Worm (Caenorhabditis elegans) whole organism, L1 larva: Measurements from ENCODE around the gene Y4C6B.2.
A peak's percentile ranks its signal among the peaks of the same experiment; 100 is the strongest.

Source experiments
- alr-1 ChIP-seq: fragments of 200-800 bp; sonication (Bioruptor generic); optimal IDR thresholded peaks from 2 replicates; lab custom pipeline; 2018; ENCODE audit warnings: borderline replicate concordance, mild to moderate bottlenecking, missing genetic modification characterization, missing compliant biosample characterization
- aly-2 ChIP-seq: fragments of 150-350 bp; optimal IDR thresholded peaks from 2 replicates; lab custom pipeline; 2014; ENCODE audit warnings: missing biosample characterization, missing genetic modification characterization
- ceh-63 ChIP-seq: fragments of 200-800 bp; sonication (Bioruptor generic); optimal IDR thresholded peaks from 2 replicates; lab custom pipeline; 2018; ENCODE audit warnings: mild to moderate bottlenecking, missing genetic modification characterization, missing compliant biosample characterization
- dpl-1 ChIP-seq, 3 experiments: fragments of 150-350 bp in 2 of 3; sonication (generic microtip) in 1 of 3; optimal IDR thresholded peaks; 2 replicates each; lab custom pipeline; 2014 to 2017; ENCODE audit warnings: missing biosample characterization in 3 of 3, missing genetic modification characterization in 3 of 3, missing genetic modification reagents in 3 of 3
- dsc-1 ChIP-seq: sonication (generic microtip); optimal IDR thresholded peaks from 2 replicates; lab custom pipeline; 2016; ENCODE audit warnings: mild to moderate bottlenecking, missing genetic modification characterization, missing compliant biosample characterization
- elt-2 ChIP-seq: sonication (generic microtip); optimal IDR thresholded peaks from 2 replicates; lab custom pipeline; 2016; ENCODE audit warnings: missing genetic modification characterization, mild to moderate bottlenecking, inconsistent platforms, missing compliant biosample characterization, missing genetic modification reagents
- elt-3 ChIP-seq, 6 experiments: fragments of 150-350 bp in 1 of 6; sonication (generic microtip); optimal IDR thresholded peaks; 2 replicates each; lab custom pipeline; 2017 to 2018; ENCODE audit warnings: missing biosample characterization in 6 of 6, missing genetic modification characterization in 6 of 6, inconsistent platforms in 1 of 6
- ets-5 ChIP-seq: fragments of 200-800 bp; sonication (Bioruptor generic); IDR thresholded peaks from 2 replicates; pipeline ENCODE4 v1.3.6; 2022; ENCODE audit warnings: missing genetic modification characterization, missing compliant biosample characterization
- fkh-8 ChIP-seq: sonication (generic microtip); optimal IDR thresholded peaks from 2 replicates; lab custom pipeline; 2016; ENCODE audit warnings: mild to moderate bottlenecking, missing genetic modification characterization, missing compliant biosample characterization
- irx-1 ChIP-seq: sonication (generic microtip); optimal IDR thresholded peaks from 2 replicates; lab custom pipeline; 2016; ENCODE audit warnings: missing genetic modification characterization, missing compliant biosample characterization
- jun-1 ChIP-seq: fragments of 150-350 bp; optimal IDR thresholded peaks from 2 replicates; lab custom pipeline; 2014; ENCODE audit warnings: missing biosample characterization, missing genetic modification reagents, missing genetic modification characterization
- lin-13 ChIP-seq: fragments of 150-350 bp; optimal IDR thresholded peaks from 2 replicates; lab custom pipeline; 2014; ENCODE audit warnings: missing biosample characterization, missing genetic modification reagents, missing genetic modification characterization
- lin-14 ChIP-seq: fragments of 200-800 bp; sonication (Bioruptor generic); optimal IDR thresholded peaks from 2 replicates; lab custom pipeline; 2018; ENCODE audit warnings: mild to moderate bottlenecking, missing genetic modification characterization, moderate library complexity, missing compliant biosample characterization
- lin-15B ChIP-seq: fragments of 150-350 bp; sonication (generic microtip); optimal IDR thresholded peaks from 3 replicates; lab custom pipeline; 2014; ENCODE audit warnings: missing biosample characterization, missing genetic modification characterization
- lin-35 ChIP-seq, 2 experiments: fragments of 150-350 bp; optimal IDR thresholded peaks; 2 replicates each; lab custom pipeline; 2014; ENCODE audit warnings: missing biosample characterization in 2 of 2, missing genetic modification characterization in 2 of 2, missing genetic modification reagents in 2 of 2
- lin-39 ChIP-seq: fragments of 150-350 bp; optimal IDR thresholded peaks from 2 replicates; lab custom pipeline; 2014; ENCODE audit warnings: missing biosample characterization, missing genetic modification reagents, missing genetic modification characterization
- nhr-19 ChIP-seq: fragments of 200-800 bp; sonication (Bioruptor generic); conservative IDR thresholded peaks from 2 replicates; pipeline ENCODE4 v1.3.6; 2022; ENCODE audit warnings: missing genetic modification characterization, missing compliant biosample characterization
- nhr-28 ChIP-seq: fragments of 150-350 bp; optimal IDR thresholded peaks from 2 replicates; lab custom pipeline; 2014; ENCODE audit warnings: missing biosample characterization, missing genetic modification characterization
- nhr-47 ChIP-seq: sonication (generic microtip); optimal IDR thresholded peaks from 2 replicates; lab custom pipeline; 2016; ENCODE audit warnings: mild to moderate bottlenecking, missing genetic modification characterization, moderate library complexity, missing compliant biosample characterization
- nhr-71 ChIP-seq: sonication (generic microtip); optimal IDR thresholded peaks from 2 replicates; lab custom pipeline; 2016; ENCODE audit warnings: mild to moderate bottlenecking, missing genetic modification characterization, moderate library complexity, missing compliant biosample characterization
- nhr-85 ChIP-seq: sonication (generic microtip); peaks from one replicate; lab custom pipeline; 2016; ENCODE audit warnings: missing genetic modification characterization, inconsistent platforms, missing compliant biosample characterization
- nhr-90 ChIP-seq: sonication (generic microtip); optimal IDR thresholded peaks from 2 replicates; lab custom pipeline; 2016; ENCODE audit warnings: mild to moderate bottlenecking, missing genetic modification characterization, missing compliant biosample characterization; ENCODE audit not compliant: poor library complexity
- skn-1 ChIP-seq: fragments of 150-350 bp; optimal IDR thresholded peaks from 2 replicates; lab custom pipeline; 2014; ENCODE audit warnings: missing biosample characterization, missing genetic modification characterization
- unc-30 ChIP-seq: sonication (generic microtip); optimal IDR thresholded peaks from 2 replicates; lab custom pipeline; 2017; ENCODE audit warnings: missing biosample characterization, missing genetic modification characterization
- unc-98 ChIP-seq: fragments of 200-800 bp; sonication (Bioruptor generic); IDR thresholded peaks from 2 replicates; pipeline ENCODE4 v1.3.6; 2022; ENCODE audit warnings: missing genetic modification characterization, missing compliant biosample characterization
- ztf-11 ChIP-seq, 2 experiments: sonication (generic microtip); optimal IDR thresholded peaks; 2 replicates each; lab custom pipeline; 2016 to 2017; ENCODE audit warnings: missing genetic modification characterization in 2 of 2, missing biosample characterization in 1 of 2, missing compliant biosample characterization in 1 of 2

Y4C6B.2 gene

ce11 chrIV:5388477-5389065 lies 49.2 kb downstream of the Y4C6B.2 start, which contains the start of gene elo-6 (continued):
- TF ChIP-seq elt-2 (tag; lab: Kevin White, UChicago): peak; percentile 59
- TF ChIP-seq lin-14: peak; percentile 79

DNA sequence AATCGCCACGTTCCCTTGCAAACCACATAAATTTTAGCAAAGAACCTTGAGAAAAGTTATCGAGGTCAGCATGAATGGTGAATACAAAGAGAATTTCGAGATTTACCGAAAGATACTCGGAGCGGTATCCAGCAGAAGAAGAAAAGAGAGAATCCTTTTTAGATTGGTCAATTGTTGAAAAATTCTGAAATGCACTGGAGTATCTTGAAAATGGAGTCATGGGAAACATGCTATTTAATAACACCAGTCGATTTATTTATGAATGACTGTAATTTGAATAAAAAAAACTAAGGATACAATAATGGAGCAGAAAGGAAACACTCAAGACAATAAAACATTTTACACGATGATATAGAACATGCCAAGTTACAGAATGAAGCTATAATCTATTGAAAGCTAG lies 50.6 kb downstream of the Y4C6B.2 start:
- TF ChIP-seq dsc-1 (tag; lab: Kevin White, UChicago) (no peak), lin-39 (tag; lab: Kevin White, UChicago) (no peak), unc-98 (GFP tag; lab: Robert Waterston, UW) (no peak), alr-1 (tag; lab: Kevin White, UChicago) (no peak), lin-14 (peak; percentile 19), nhr-85 (peak; percentile 47), ztf-11 (tag; optimal IDR thresholded peaks at IDR 0.05; lab: Kevin White, UChicago) (no peak), unc-30 (no peak), ets-5 (no peak), nhr-90 (tag; lab: Kevin White, UChicago) (no peak), fkh-8 (tag; lab: Kevin White, UChicago) (no peak)

DNA sequence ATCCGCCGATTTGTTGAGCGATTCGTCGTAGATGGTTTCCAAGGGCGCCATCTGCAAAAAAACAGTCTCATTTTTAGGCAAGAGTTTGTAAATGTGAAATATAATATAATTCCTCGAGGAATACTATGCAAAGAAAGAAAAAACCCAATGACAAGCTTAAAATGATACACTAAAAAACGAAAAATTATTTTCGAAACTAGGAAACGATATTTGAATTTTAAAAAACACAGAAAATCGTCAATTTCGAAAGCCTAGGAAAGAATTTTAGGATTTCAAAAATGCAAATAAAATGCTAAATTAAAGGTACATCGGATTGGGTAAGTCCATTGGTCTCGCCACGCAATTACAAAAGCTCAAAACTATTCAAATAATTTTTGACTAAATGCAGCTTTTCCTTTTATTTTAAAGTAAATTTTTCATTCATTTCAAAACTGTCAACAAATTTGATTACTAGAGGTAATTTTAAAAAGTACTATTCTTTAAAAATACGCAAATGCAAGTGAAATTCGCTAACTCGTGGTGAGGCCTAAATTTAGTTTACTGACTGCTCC lies 52.2 kb downstream of the Y4C6B.2 start, which contains the start of the genes htp-1 and ZK616.5:
Gene htp-1 (minus strand): TSS at position 51 of the 551 bp plus-strand sequence.
Gene ZK616.5 (plus strand): TSS at position 423 of the 551 bp plus-strand sequence.
- TF ChIP-seq aly-2 (tag; lab: Kevin White, UChicago) (no peak), lin-13 (GFP tag; lab: Kevin White, UChicago) (no peak), irx-1 (tag; lab: Kevin White, UChicago) (no peak), lin-15B (no peak), elt-3 (tag; optimal IDR thresholded peaks at IDR 0.05; lab: Kevin White, UChicago) (no peak), ceh-63 (no peak)

- no peak for TF ChIP-seq jun-1 (tag; lab: Kevin White, UChicago)
- peak; percentile 54 for TF ChIP-seq elt-2 (tag; lab: Kevin White, UChicago)
- TF ChIP-seq skn-1 (tag; lab: Kevin White, UChicago): no peak
- TF ChIP-seq nhr-28 (tag; lab: Kevin White, UChicago): no peak
- TF ChIP-seq lin-13 (GFP tag; lab: Kevin White, UChicago): no peak
- no peak for TF ChIP-seq nhr-47 (tag; lab: Kevin White, UChicago)
- TF ChIP-seq nhr-19 (GFP tag; lab: Robert Waterston, UW): no peak
- peak; percentile 18 for TF ChIP-seq nhr-71 (tag; lab: Kevin White, UChicago)
- TF ChIP-seq dpl-1 (GFP tag; optimal IDR thresholded peaks at IDR 0.05; lab: Kevin White, UChicago): no peak
- peak in 1 of 2 experiments; percentile 43 for TF ChIP-seq lin-35 (GFP tag; optimal IDR thresholded peaks at IDR 0.05; lab: Kevin White, UChicago)
- no peak for TF ChIP-seq alr-1 (tag; lab: Kevin White, UChicago)
Observed at ce11 chrIV:5393566-5393965, 54.2 kb downstream of the Y4C6B.2 start.
